Fruit fly (Drosophila melanogaster) S2 (cell line): ENCODE results near the gene Grik.

ENCODE experiments used
- CG8478 ChIP-seq: fragments of >200 bp; optimal IDR thresholded peaks from 2 replicates; lab custom pipeline; 2018
- CTCF ChIP-seq, 2 experiments: fragments of >200 bp; optimal IDR thresholded peaks; 2 replicates each; lab custom pipeline; 2018

- TF ChIP-seq CG8478 (no peak), CTCF (optimal IDR thresholded peaks at IDR 0.05; lab: Kevin White, UChicago) (no peak)
Observed at dm6 chr3R:20955119-20955518, 53.4 kb downstream of the Grik start.
